Fruit fly (Drosophila melanogaster) whole organism, embryonic: Measurements from ENCODE around the gene CG15141.
A peak's percentile ranks its signal among the peaks of the same experiment; 100 is the strongest.

Experiments used
- Adf1 ChIP-seq: fragments of 200-800 bp; sonication (Bioruptor generic); IDR thresholded peaks from 2 replicates; pipeline ENCODE4 v1.3.6; 2022; ENCODE audit warnings: missing biosample characterization, missing genetic modification characterization
- Atf3 ChIP-seq: fragments of 200-800 bp; sonication (Bioruptor generic); optimal IDR thresholded peaks from 3 replicates; lab custom pipeline; 2016; ENCODE audit warnings: missing biosample characterization, missing genetic modification characterization
- CG10462 ChIP-seq: fragments of 200-800 bp; sonication (Bioruptor generic); optimal IDR thresholded peaks from 2 replicates; lab custom pipeline; 2016; ENCODE audit warnings: missing biosample characterization, missing genetic modification characterization
- CG10979 ChIP-seq: fragments of 200-800 bp; sonication (Bioruptor generic); optimal IDR thresholded peaks from 2 replicates; lab custom pipeline; 2018; ENCODE audit warnings: missing biosample characterization, mild to moderate bottlenecking, missing genetic modification characterization, moderate library complexity
- CG11723 ChIP-seq: fragments of 200-800 bp; sonication (Bioruptor generic); optimal IDR thresholded peaks from 2 replicates; lab custom pipeline; 2017; ENCODE audit warnings: missing biosample characterization, mild to moderate bottlenecking, missing genetic modification characterization
- CG12769 ChIP-seq: fragments of 200-800 bp; sonication (Bioruptor generic); optimal IDR thresholded peaks from 2 replicates; lab custom pipeline; 2019; ENCODE audit warnings: missing biosample characterization, mild to moderate bottlenecking, missing genetic modification characterization, moderate library complexity
- CG14014 ChIP-seq: fragments of 200-800 bp; sonication (Bioruptor generic); IDR thresholded peaks from 2 replicates; pipeline ENCODE4 v1.3.6; 2022; ENCODE audit warnings: missing biosample characterization, missing genetic modification characterization
- CG17359 ChIP-seq: fragments of 200-800 bp; sonication (Bioruptor generic); optimal IDR thresholded peaks from 3 replicates; lab custom pipeline; 2018; ENCODE audit warnings: missing biosample characterization, mild to moderate bottlenecking, missing genetic modification characterization, moderate library complexity
- CG31388 ChIP-seq: fragments of 200-800 bp; sonication (Bioruptor generic); optimal IDR thresholded peaks from 2 replicates; lab custom pipeline; 2016; ENCODE audit warnings: missing biosample characterization, missing genetic modification characterization
- CG32532 ChIP-seq: fragments of 200-800 bp; sonication (Bioruptor generic); IDR thresholded peaks from 2 replicates; pipeline ENCODE4 v1.3.6; 2022; ENCODE audit warnings: missing biosample characterization, missing genetic modification characterization
- CG34224 ChIP-seq: fragments of 200-800 bp; sonication (Bioruptor generic); IDR thresholded peaks from 3 replicates; pipeline ENCODE4 v1.3.6; 2022; ENCODE audit warnings: missing biosample characterization, missing genetic modification characterization; ENCODE audit not compliant: partially characterized antibody
- CG4707 ChIP-seq: fragments of 200-800 bp; sonication (Bioruptor generic); optimal IDR thresholded peaks from 2 replicates; lab custom pipeline; 2018; ENCODE audit warnings: missing biosample characterization, mild to moderate bottlenecking, missing genetic modification characterization, moderate library complexity
- CG4730 ChIP-seq: fragments of 200-800 bp; sonication (Bioruptor generic); IDR thresholded peaks from 2 replicates; pipeline ENCODE4 v1.3.6; 2022; ENCODE audit warnings: missing biosample characterization, missing genetic modification characterization
- CG4820 ChIP-seq: fragments of 200-800 bp; sonication (Bioruptor generic); optimal IDR thresholded peaks from 3 replicates; lab custom pipeline; 2016; ENCODE audit warnings: missing biosample characterization, missing genetic modification characterization
- CG6175 ChIP-seq: fragments of 200-800 bp; sonication (Bioruptor generic); IDR thresholded peaks from 3 replicates; pipeline ENCODE4 v1.3.6; 2022; ENCODE audit warnings: missing biosample characterization, missing genetic modification characterization
- CG7372 ChIP-seq: fragments of 200-800 bp; sonication (Bioruptor generic); IDR thresholded peaks from 2 replicates; pipeline ENCODE4 v1.3.6; 2022; ENCODE audit warnings: missing biosample characterization, missing genetic modification characterization
- CG7556 ChIP-seq: fragments of 200-800 bp; sonication (Bioruptor generic); optimal IDR thresholded peaks from 2 replicates; lab custom pipeline; 2017; ENCODE audit warnings: missing biosample characterization, mild to moderate bottlenecking, missing genetic modification characterization
- CG7987 ChIP-seq: fragments of 200-800 bp; sonication (Bioruptor generic); optimal IDR thresholded peaks from 2 replicates; lab custom pipeline; 2018; ENCODE audit warnings: missing biosample characterization, mild to moderate bottlenecking, missing genetic modification characterization, moderate library complexity
- CG8089 ChIP-seq: fragments of 200-800 bp; sonication (Bioruptor generic); optimal IDR thresholded peaks from 3 replicates; lab custom pipeline; 2016; ENCODE audit warnings: missing biosample characterization, missing genetic modification characterization
- CG8388 ChIP-seq: fragments of 200-800 bp; sonication (Bioruptor generic); optimal IDR thresholded peaks from 2 replicates; lab custom pipeline; 2019; ENCODE audit warnings: missing biosample characterization, mild to moderate bottlenecking, missing genetic modification characterization, moderate library complexity
- CHES-1-like ChIP-seq: fragments of 200-800 bp; sonication (Bioruptor generic); optimal IDR thresholded peaks from 2 replicates; lab custom pipeline; 2016; ENCODE audit warnings: missing biosample characterization, missing genetic modification characterization
- Dip3 ChIP-seq: fragments of 200-800 bp; sonication (Bioruptor generic); optimal IDR thresholded peaks from 3 replicates; lab custom pipeline; 2016; ENCODE audit warnings: missing biosample characterization, missing genetic modification characterization
- Gsc ChIP-seq: fragments of 200-800 bp; sonication (Bioruptor generic); IDR thresholded peaks from 2 replicates; pipeline ENCODE4 v1.3.6; 2022; ENCODE audit warnings: missing biosample characterization, missing genetic modification characterization
- Hey ChIP-seq: fragments of 200-800 bp; sonication (Bioruptor generic); optimal IDR thresholded peaks from 3 replicates; lab custom pipeline; 2018; ENCODE audit warnings: missing biosample characterization, mild to moderate bottlenecking, missing genetic modification characterization
- Hr78 ChIP-seq, 2 experiments: fragments of 200-800 bp in 1 of 2; fragments of >200 bp in 1 of 2; sonication (Bioruptor generic) in 1 of 2; optimal IDR thresholded peaks; 2 replicates each; lab custom pipeline; 2017 to 2019; ENCODE audit warnings: missing biosample characterization in 2 of 2, missing genetic modification characterization in 2 of 2, mild to moderate bottlenecking in 1 of 2, moderate library complexity in 1 of 2
- Lpt ChIP-seq: fragments of >200 bp; optimal IDR thresholded peaks from 2 replicates; lab custom pipeline; 2018; ENCODE audit warnings: missing biosample characterization, missing genetic modification characterization
- Side ChIP-seq: fragments of 200-800 bp; sonication (Bioruptor generic); optimal IDR thresholded peaks from 2 replicates; lab custom pipeline; 2016; ENCODE audit warnings: missing biosample characterization, missing genetic modification characterization
- Tbp ChIP-seq: fragments of >200 bp; optimal IDR thresholded peaks from 2 replicates; lab custom pipeline; 2018; ENCODE audit warnings: missing biosample characterization, missing genetic modification characterization
- Xbp1 ChIP-seq: fragments of 200-800 bp; sonication (Bioruptor generic); optimal IDR thresholded peaks from 3 replicates; lab custom pipeline; 2016; ENCODE audit warnings: missing biosample characterization, mild to moderate bottlenecking, missing genetic modification characterization
- ci ChIP-seq: fragments of 200-800 bp; sonication (Bioruptor generic); IDR thresholded peaks from 3 replicates; pipeline ENCODE4 v1.3.6; 2022; ENCODE audit warnings: missing biosample characterization, missing genetic modification characterization
- crol ChIP-seq: fragments of 200-800 bp; sonication (Bioruptor generic); IDR thresholded peaks from 2 replicates; pipeline ENCODE4 v1.3.6; 2022; ENCODE audit warnings: missing biosample characterization, missing genetic modification characterization
- dati ChIP-seq: fragments of 200-800 bp; sonication (Bioruptor generic); IDR thresholded peaks from 2 replicates; pipeline ENCODE4 v1.3.6; 2022; ENCODE audit warnings: missing biosample characterization, missing genetic modification characterization
- ems ChIP-seq: fragments of 200-800 bp; sonication (Bioruptor generic); optimal IDR thresholded peaks from 3 replicates; lab custom pipeline; 2016; ENCODE audit warnings: missing biosample characterization, missing genetic modification characterization
- esg ChIP-seq: fragments of 200-800 bp; sonication (Bioruptor generic); conservative IDR thresholded peaks from 2 replicates; pipeline ENCODE4 v1.3.6; 2022; ENCODE audit warnings: missing biosample characterization, missing genetic modification characterization
- exex ChIP-seq: fragments of 200-800 bp; sonication (Bioruptor generic); optimal IDR thresholded peaks from 4 replicates; lab custom pipeline; 2018; ENCODE audit warnings: missing biosample characterization, mild to moderate bottlenecking, missing genetic modification characterization, moderate library complexity
- fd96Cb ChIP-seq: fragments of 200-800 bp; sonication (Bioruptor generic); optimal IDR thresholded peaks from 2 replicates; lab custom pipeline; 2018; ENCODE audit warnings: missing biosample characterization, mild to moderate bottlenecking, missing genetic modification characterization, moderate library complexity
- fu2 ChIP-seq: fragments of 200-800 bp; sonication (Bioruptor generic); optimal IDR thresholded peaks from 2 replicates; lab custom pipeline; 2016; ENCODE audit warnings: missing biosample characterization, missing genetic modification characterization
- gce ChIP-seq: fragments of 200-800 bp; sonication (Bioruptor generic); IDR thresholded peaks from 3 replicates; pipeline ENCODE4 v1.3.6; 2022; ENCODE audit warnings: missing biosample characterization, missing genetic modification characterization
- lilli ChIP-seq: fragments of 200-800 bp; sonication (Bioruptor generic); optimal IDR thresholded peaks from 3 replicates; lab custom pipeline; 2016; ENCODE audit warnings: missing biosample characterization, missing genetic modification characterization
- mld ChIP-seq: fragments of 200-800 bp; sonication (Bioruptor generic); IDR thresholded peaks from 3 replicates; pipeline ENCODE4 v1.3.6; 2022; ENCODE audit warnings: missing biosample characterization, missing genetic modification characterization; ENCODE audit not compliant: partially characterized antibody
- odd ChIP-seq: fragments of 200-800 bp; sonication (Bioruptor generic); optimal IDR thresholded peaks from 2 replicates; lab custom pipeline; 2017; ENCODE audit warnings: missing biosample characterization, mild to moderate bottlenecking, missing genetic modification characterization
- otp ChIP-seq: fragments of 200-800 bp; sonication (Bioruptor generic); IDR thresholded peaks from 3 replicates; pipeline ENCODE4, ENCODE4 v1.3.6; 2022; ENCODE audit warnings: missing biosample characterization, missing genetic modification characterization
- pfk ChIP-seq: fragments of 200-800 bp; sonication (Bioruptor generic); optimal IDR thresholded peaks from 2 replicates; lab custom pipeline; 2018; ENCODE audit warnings: missing biosample characterization, mild to moderate bottlenecking, missing genetic modification characterization, moderate library complexity
- salm ChIP-seq: fragments of 200-800 bp; sonication (Bioruptor generic); optimal IDR thresholded peaks from 2 replicates; lab custom pipeline; 2018; ENCODE audit warnings: missing biosample characterization, mild to moderate bottlenecking, missing genetic modification characterization
- so ChIP-seq: fragments of 200-800 bp; sonication (Bioruptor generic); IDR thresholded peaks from 3 replicates; pipeline ENCODE4 v1.3.6; 2022; ENCODE audit warnings: missing biosample characterization, missing genetic modification characterization
- stc ChIP-seq: fragments of 200-800 bp; sonication (Bioruptor generic); IDR thresholded peaks from 2 replicates; pipeline ENCODE4 v1.3.6; 2022; ENCODE audit warnings: missing biosample characterization, missing genetic modification characterization
- stwl ChIP-seq: fragments of 200-800 bp; sonication (Bioruptor generic); optimal IDR thresholded peaks from 3 replicates; lab custom pipeline; 2018; ENCODE audit warnings: missing biosample characterization, mild to moderate bottlenecking, missing genetic modification characterization, moderate library complexity
- tll ChIP-seq, 2 experiments: fragments of 200-800 bp in 1 of 2; fragments of >200 bp in 1 of 2; sonication (Bioruptor generic) in 1 of 2; optimal IDR thresholded peaks; 2 replicates each; lab custom pipeline; 2017 to 2019; ENCODE audit warnings: missing biosample characterization in 2 of 2, missing genetic modification characterization in 2 of 2, mild to moderate bottlenecking in 1 of 2, moderate library complexity in 1 of 2
- ttk ChIP-seq: fragments of 200-800 bp; sonication (Bioruptor generic); IDR thresholded peaks from 2 replicates; pipeline ENCODE4 v2.1.2; 2022; ENCODE audit warnings: missing biosample characterization, missing genetic modification characterization
- zen ChIP-seq: fragments of 200-800 bp; sonication (Bioruptor generic); optimal IDR thresholded peaks from 3 replicates; lab custom pipeline; 2018; ENCODE audit warnings: missing biosample characterization, mild to moderate bottlenecking, missing genetic modification characterization, moderate library complexity
- zf30C ChIP-seq: fragments of 200-800 bp; sonication (Bioruptor generic); optimal IDR thresholded peaks from 3 replicates; lab custom pipeline; 2018; ENCODE audit warnings: missing biosample characterization, mild to moderate bottlenecking, missing genetic modification characterization

The CG15141 gene

dm6 chr2L:17382318-17382717 lies 28.1 kb upstream of the CG15141 start (continued):
- TF ChIP-seq Tbp (GFP tag; lab: Kevin White, UChicago), result no peak
- no peak for TF ChIP-seq Adf1 (GFP tag; lab: Robert Waterston, UW)
- TF ChIP-seq CG10462 (GFP tag; lab: Kevin White, UChicago), result peak; percentile 58
- TF ChIP-seq lilli (GFP tag; lab: Kevin White, UChicago), result peak; percentile 60
- no peak for TF ChIP-seq Gsc (GFP tag; lab: Robert Waterston, UW)
- TF ChIP-seq odd (GFP tag; lab: Kevin White, UChicago), result peak; percentile 54
- peak; percentile 58 for TF ChIP-seq Xbp1
- peak; percentile 53 for TF ChIP-seq Dip3 (GFP tag; lab: Kevin White, UChicago)
- peak; percentile 47 for TF ChIP-seq CHES-1-like (GFP tag; lab: Kevin White, UChicago)
- TF ChIP-seq CG7372 (GFP tag; lab: Robert Waterston, UW), result peak; percentile 40; the same call in 1 of the 2 replicates
- TF ChIP-seq otp (GFP tag; lab: Robert Waterston, UW), result no peak
- TF ChIP-seq mld, result no peak
- TF ChIP-seq CG10979 (tag; lab: Kevin White, UChicago), result peak; percentile 84
- TF ChIP-seq CG7556 (GFP tag; lab: Kevin White, UChicago), result peak; percentile 83
- TF ChIP-seq CG7987 (GFP tag; lab: Kevin White, UChicago), result peak; percentile 43
- no peak for TF ChIP-seq dati (GFP tag; lab: Robert Waterston, UW)
- peak; percentile 16 for TF ChIP-seq ems
- TF ChIP-seq CG12769 (tag; lab: Kevin White, UChicago), result peak; percentile 58
- TF ChIP-seq Hr78 (GFP tag; optimal IDR thresholded peaks at IDR 0.05; lab: Kevin White, UChicago), result peak in 1 of 2 experiments; percentile 34
- no peak for TF ChIP-seq CG4730
- TF ChIP-seq CG6175 (GFP tag; lab: Robert Waterston, UW), result no peak
- TF ChIP-seq CG4707 (GFP tag; lab: Kevin White, UChicago), result peak; percentile 44
- TF ChIP-seq Hey (tag; lab: Kevin White, UChicago), result peak; percentile 10
- TF ChIP-seq CG4820 (GFP tag; lab: Kevin White, UChicago), result peak; percentile 46
- peak; percentile 33; the same call in 1 of the 2 replicates for TF ChIP-seq esg
- peak; percentile 8 for TF ChIP-seq fu2 (GFP tag; lab: Kevin White, UChicago)
- TF ChIP-seq salm (tag; lab: Kevin White, UChicago), result peak; percentile 68
- peak; percentile 39 for TF ChIP-seq exex
- peak; percentile 60 for TF ChIP-seq CG14014 (GFP tag; lab: Robert Waterston, UW)
- peak; percentile 74 for TF ChIP-seq CG8388 (GFP tag; lab: Kevin White, UChicago)
- TF ChIP-seq Atf3 (GFP tag; lab: Kevin White, UChicago), result peak; percentile 4
- peak; percentile 78 for TF ChIP-seq zen
- TF ChIP-seq tll (GFP tag; optimal IDR thresholded peaks at IDR 0.05; lab: Kevin White, UChicago), result no peak
- TF ChIP-seq zf30C (GFP tag; lab: Kevin White, UChicago), result no peak
- peak; percentile 72 for TF ChIP-seq fd96Cb
- TF ChIP-seq ttk (GFP tag; lab: Robert Waterston, UW), result no peak
- peak; percentile 50 for TF ChIP-seq CG11723 (GFP tag; lab: Kevin White, UChicago)
- TF ChIP-seq pfk (GFP tag; lab: Kevin White, UChicago), result no peak
- no peak for TF ChIP-seq Lpt (GFP tag; lab: Kevin White, UChicago)
- no peak for TF ChIP-seq CG34224 (GFP tag; lab: Robert Waterston, UW)
- TF ChIP-seq CG17359 (tag; lab: Kevin White, UChicago), result peak; percentile 73
- TF ChIP-seq Side (GFP tag; lab: Kevin White, UChicago), result no peak
- no peak for TF ChIP-seq CG32532 (GFP tag; lab: Robert Waterston, UW)
- TF ChIP-seq so (GFP tag; lab: Robert Waterston, UW), result no peak
- TF ChIP-seq CG8089 (GFP tag; lab: Kevin White, UChicago), result peak; percentile 12
- no peak for TF ChIP-seq gce (GFP tag; lab: Robert Waterston, UW)
- TF ChIP-seq CG31388 (GFP tag; lab: Kevin White, UChicago), result peak; percentile 3
- peak; percentile 49; the same call in 1 of the 2 replicates for TF ChIP-seq crol
- no peak for TF ChIP-seq stwl (tag; lab: Kevin White, UChicago)
- TF ChIP-seq stc, result no peak
- TF ChIP-seq ci, result peak; percentile 48; the same call in 1 of the 3 replicates
